Fruit fly (Drosophila melanogaster) whole organism, embryonic: Measurements from ENCODE around the gene CG15046.

Experiments used
- Adf1 ChIP-seq: fragments of 200-800 bp; sonication (Bioruptor generic); IDR thresholded peaks from 2 replicates; pipeline ENCODE4 v1.3.6; 2022; ENCODE audit warnings: missing biosample characterization, missing genetic modification characterization
- CG10959 ChIP-seq: fragments of 200-800 bp; sonication (Bioruptor generic); IDR thresholded peaks from 2 replicates; pipeline ENCODE4 v1.3.6; 2022; ENCODE audit warnings: missing biosample characterization, missing genetic modification characterization
- CG11504 ChIP-seq: fragments of 200-800 bp; sonication (Bioruptor generic); optimal IDR thresholded peaks from 3 replicates; lab custom pipeline; 2019; ENCODE audit warnings: missing biosample characterization, mild to moderate bottlenecking, missing genetic modification characterization, moderate library complexity
- CG11695 ChIP-seq: fragments of 200-800 bp; sonication (Bioruptor generic); IDR thresholded peaks from 3 replicates; pipeline ENCODE4 v1.3.6; 2022; ENCODE audit warnings: missing biosample characterization, missing genetic modification characterization
- CG1233 ChIP-seq: fragments of 200-800 bp; sonication (Bioruptor generic); optimal IDR thresholded peaks from 4 replicates; lab custom pipeline; 2018; ENCODE audit warnings: missing biosample characterization, mild to moderate bottlenecking, missing genetic modification characterization
- CG14441 ChIP-seq: fragments of 200-800 bp; sonication (Bioruptor generic); IDR thresholded peaks from 2 replicates; pipeline ENCODE4 v1.3.6; 2022; ENCODE audit warnings: missing biosample characterization, missing genetic modification characterization
- CG14667 ChIP-seq: fragments of 200-800 bp; sonication (Bioruptor generic); IDR thresholded peaks from 2 replicates; pipeline ENCODE4 v1.3.6; 2022; ENCODE audit warnings: missing biosample characterization, missing genetic modification characterization
- CG16779 ChIP-seq: fragments of 200-800 bp; sonication (Bioruptor generic); IDR thresholded peaks from 2 replicates; pipeline ENCODE4 v1.3.6; 2022; ENCODE audit warnings: missing biosample characterization, missing genetic modification characterization
- CG17829 ChIP-seq: fragments of 200-800 bp; optimal IDR thresholded peaks from 2 replicates; lab custom pipeline; 2019; ENCODE audit warnings: missing biosample characterization, mild to moderate bottlenecking, missing genetic modification characterization, moderate library complexity
- CG18619 ChIP-seq: fragments of 200-800 bp; sonication (Bioruptor generic); optimal IDR thresholded peaks from 3 replicates; lab custom pipeline; 2017; ENCODE audit warnings: missing biosample characterization, mild to moderate bottlenecking, missing genetic modification characterization
- CG2129 ChIP-seq: fragments of 200-800 bp; sonication (Bioruptor generic); IDR thresholded peaks from 2 replicates; pipeline ENCODE4 v1.3.6; 2022; ENCODE audit warnings: missing biosample characterization, missing genetic modification characterization; ENCODE audit not compliant: partially characterized antibody
- CG2712 ChIP-seq: fragments of 200-800 bp; optimal IDR thresholded peaks from 3 replicates; lab custom pipeline; 2019; ENCODE audit warnings: missing biosample characterization, mild to moderate bottlenecking, missing genetic modification characterization, moderate library complexity
- CG31388 ChIP-seq: fragments of 200-800 bp; sonication (Bioruptor generic); optimal IDR thresholded peaks from 2 replicates; lab custom pipeline; 2016; ENCODE audit warnings: missing biosample characterization, missing genetic modification characterization
- CG4404 ChIP-seq: fragments of 200-800 bp; sonication (Bioruptor generic); IDR thresholded peaks from 2 replicates; pipeline ENCODE4 v1.3.6; 2022; ENCODE audit warnings: missing biosample characterization, missing genetic modification characterization
- CG4617 ChIP-seq: fragments of 200-800 bp; sonication (Bioruptor generic); optimal IDR thresholded peaks from 3 replicates; lab custom pipeline; 2016; ENCODE audit warnings: missing biosample characterization, missing genetic modification characterization, borderline replicate concordance
- CG5180 ChIP-seq: fragments of 200-800 bp; sonication (Bioruptor generic); optimal IDR thresholded peaks from 3 replicates; lab custom pipeline; 2017; ENCODE audit warnings: missing biosample characterization, missing genetic modification characterization, mild to moderate bottlenecking, moderate library complexity, missing genetic modification reagents
- CG8765 ChIP-seq: fragments of 200-800 bp; sonication (Bioruptor generic); IDR thresholded peaks from 2 replicates; pipeline ENCODE4 v1.3.6; 2022; ENCODE audit warnings: missing biosample characterization, missing genetic modification characterization
- CHES-1-like ChIP-seq: fragments of 200-800 bp; sonication (Bioruptor generic); optimal IDR thresholded peaks from 2 replicates; lab custom pipeline; 2016; ENCODE audit warnings: missing biosample characterization, missing genetic modification characterization
- CoRest ChIP-seq: fragments of 200-800 bp; sonication (Bioruptor generic); optimal IDR thresholded peaks from 3 replicates; lab custom pipeline; 2018; ENCODE audit warnings: missing biosample characterization, mild to moderate bottlenecking, missing genetic modification characterization, moderate library complexity
- CrebB ChIP-seq: fragments of 200-800 bp; sonication (Bioruptor generic); optimal IDR thresholded peaks from 3 replicates; lab custom pipeline; 2018; ENCODE audit warnings: missing biosample characterization, mild to moderate bottlenecking, missing genetic modification characterization
- Dip3 ChIP-seq: fragments of 200-800 bp; sonication (Bioruptor generic); optimal IDR thresholded peaks from 3 replicates; lab custom pipeline; 2016; ENCODE audit warnings: missing biosample characterization, missing genetic modification characterization
- Ets65A ChIP-seq: fragments of 200-800 bp; sonication (Bioruptor generic); peaks from one replicate; lab custom pipeline; 2016; ENCODE audit warnings: missing biosample characterization, missing genetic modification characterization
- HmgD ChIP-seq: fragments of 200-800 bp; sonication (Bioruptor generic); optimal IDR thresholded peaks from 3 replicates; lab custom pipeline; 2016; ENCODE audit warnings: missing biosample characterization, missing genetic modification characterization
- Hr78 ChIP-seq, 2 experiments: fragments of 200-800 bp in 1 of 2; fragments of >200 bp in 1 of 2; sonication (Bioruptor generic) in 1 of 2; optimal IDR thresholded peaks; 2 replicates each; lab custom pipeline; 2017 to 2019; ENCODE audit warnings: missing biosample characterization in 2 of 2, missing genetic modification characterization in 2 of 2, mild to moderate bottlenecking in 1 of 2, moderate library complexity in 1 of 2
- Lim3 ChIP-seq: fragments of 200-800 bp; sonication (Bioruptor generic); IDR thresholded peaks from 2 replicates; pipeline ENCODE4 v1.3.6; 2022; ENCODE audit warnings: missing biosample characterization, missing genetic modification characterization
- NFAT ChIP-seq: fragments of 200-800 bp; sonication (Bioruptor generic); IDR thresholded peaks from 2 replicates; pipeline ENCODE4 v1.3.6; 2022; ENCODE audit warnings: missing biosample characterization, missing genetic modification characterization
- NfI ChIP-seq: fragments of 200-800 bp; sonication (Bioruptor generic); optimal IDR thresholded peaks from 3 replicates; lab custom pipeline; 2018; ENCODE audit warnings: missing biosample characterization, mild to moderate bottlenecking, missing genetic modification characterization, moderate library complexity
- Rfx ChIP-seq: fragments of 200-800 bp; sonication (Bioruptor generic); IDR thresholded peaks from 2 replicates; pipeline ENCODE4 v1.3.6; 2022; ENCODE audit warnings: missing biosample characterization, missing genetic modification characterization
- Sox102F ChIP-seq: fragments of 200-800 bp; sonication (Bioruptor generic); optimal IDR thresholded peaks from 2 replicates; lab custom pipeline; 2018; ENCODE audit warnings: missing biosample characterization, mild to moderate bottlenecking, missing genetic modification characterization, moderate library complexity
- Taf1 ChIP-seq: fragments of 200-800 bp; sonication (Bioruptor generic); IDR thresholded peaks from 2 replicates; pipeline ENCODE4 v1.3.6; 2022; ENCODE audit warnings: missing biosample characterization, missing genetic modification characterization
- Vsx1 ChIP-seq: fragments of 200-800 bp; sonication (Bioruptor generic); optimal IDR thresholded peaks from 2 replicates; lab custom pipeline; 2017; ENCODE audit warnings: missing biosample characterization, mild to moderate bottlenecking, missing genetic modification characterization, missing genetic modification reagents
- al ChIP-seq: fragments of 200-800 bp; sonication (Bioruptor generic); IDR thresholded peaks from 2 replicates; pipeline ENCODE4 v1.3.6; 2022; ENCODE audit warnings: missing biosample characterization, missing genetic modification characterization
- aop ChIP-seq: fragments of 200-800 bp; sonication (Bioruptor generic); IDR thresholded peaks from 2 replicates; pipeline ENCODE4 v1.3.6; 2022; ENCODE audit warnings: missing biosample characterization, missing genetic modification characterization
- ato ChIP-seq: fragments of 200-800 bp; sonication (Bioruptor generic); IDR thresholded peaks from 2 replicates; pipeline ENCODE4 v1.3.6; 2022; ENCODE audit warnings: missing biosample characterization, missing genetic modification characterization; ENCODE audit not compliant: partially characterized antibody
- az2 ChIP-seq: fragments of 200-800 bp; sonication (Bioruptor generic); optimal IDR thresholded peaks from 3 replicates; lab custom pipeline; 2016; ENCODE audit warnings: missing biosample characterization, missing genetic modification characterization
- cas ChIP-seq: fragments of 200-800 bp; sonication (Bioruptor generic); IDR thresholded peaks from 2 replicates; pipeline ENCODE4 v1.3.6; 2022; ENCODE audit warnings: missing biosample characterization, missing genetic modification characterization
- da ChIP-seq: fragments of 200-800 bp; sonication (Bioruptor generic); optimal IDR thresholded peaks from 2 replicates; lab custom pipeline; 2016; ENCODE audit warnings: missing biosample characterization, missing genetic modification characterization
- eve ChIP-seq, 2 experiments: fragments of >200 bp; optimal IDR thresholded peaks; 2 replicates each; lab custom pipeline; 2017; ENCODE audit warnings: missing biosample characterization in 2 of 2, missing genetic modification characterization in 2 of 2
- inv ChIP-seq: fragments of 200-800 bp; sonication (Bioruptor generic); IDR thresholded peaks from 2 replicates; pipeline ENCODE4 v1.3.6; 2022; ENCODE audit warnings: missing biosample characterization, missing genetic modification characterization; ENCODE audit not compliant: partially characterized antibody
- jing ChIP-seq: fragments of 200-800 bp; sonication (Bioruptor generic); optimal IDR thresholded peaks from 2 replicates; lab custom pipeline; 2018; ENCODE audit warnings: missing biosample characterization, mild to moderate bottlenecking, missing genetic modification characterization
- kni ChIP-seq: fragments of 200-800 bp; sonication (Bioruptor generic); optimal IDR thresholded peaks from 3 replicates; lab custom pipeline; 2017; ENCODE audit warnings: mild to moderate bottlenecking, missing biosample characterization, missing genetic modification reagents, missing genetic modification characterization
- org-1 ChIP-seq: fragments of 200-800 bp; sonication (Bioruptor generic); optimal IDR thresholded peaks from 2 replicates; lab custom pipeline; 2017; ENCODE audit warnings: missing biosample characterization, missing genetic modification characterization
- pita ChIP-seq: fragments of 200-800 bp; sonication (Bioruptor generic); optimal IDR thresholded peaks from 2 replicates; lab custom pipeline; 2017; ENCODE audit warnings: missing biosample characterization, mild to moderate bottlenecking, missing genetic modification characterization
- rib ChIP-seq: fragments of 200-800 bp; sonication (Bioruptor generic); IDR thresholded peaks from 2 replicates; pipeline ENCODE4 v1.3.6; 2022; ENCODE audit warnings: missing biosample characterization, missing genetic modification characterization
- sd ChIP-seq: fragments of 200-800 bp; sonication (Bioruptor generic); optimal IDR thresholded peaks from 3 replicates; lab custom pipeline; 2018; ENCODE audit warnings: missing biosample characterization, mild to moderate bottlenecking, missing genetic modification characterization, moderate library complexity
- sim ChIP-seq: fragments of 200-800 bp; sonication (Bioruptor generic); IDR thresholded peaks from 2 replicates; pipeline ENCODE4 v1.3.6; 2022; ENCODE audit warnings: missing biosample characterization, missing genetic modification characterization
- sna ChIP-seq: fragments of 200-800 bp; sonication (Bioruptor generic); IDR thresholded peaks from 2 replicates; pipeline ENCODE4 v1.3.6; 2022; ENCODE audit warnings: missing biosample characterization, missing genetic modification characterization; ENCODE audit not compliant: partially characterized antibody
- stwl ChIP-seq: fragments of 200-800 bp; sonication (Bioruptor generic); optimal IDR thresholded peaks from 3 replicates; lab custom pipeline; 2018; ENCODE audit warnings: missing biosample characterization, mild to moderate bottlenecking, missing genetic modification characterization, moderate library complexity
- toy ChIP-seq: fragments of 200-800 bp; sonication (Bioruptor generic); IDR thresholded peaks from 2 replicates; pipeline ENCODE4 v1.3.6; 2022; ENCODE audit warnings: missing biosample characterization, missing genetic modification characterization
- trh ChIP-seq: fragments of 200-800 bp; sonication (Bioruptor generic); optimal IDR thresholded peaks from 2 replicates; lab custom pipeline; 2016; ENCODE audit warnings: missing biosample characterization, missing genetic modification characterization
- vnd ChIP-seq: fragments of 200-800 bp; sonication (Bioruptor generic); IDR thresholded peaks from 3 replicates; pipeline ENCODE4 v1.3.6; 2022; ENCODE audit warnings: missing biosample characterization, missing genetic modification characterization; ENCODE audit not compliant: partially characterized antibody
- zen2 ChIP-seq: fragments of 200-800 bp; sonication (Bioruptor generic); IDR thresholded peaks from 3 replicates; pipeline ENCODE4 v1.3.6; 2022; ENCODE audit warnings: missing biosample characterization, missing genetic modification characterization; ENCODE audit not compliant: partially characterized antibody

Gene CG15046

dm6 chrX:18533308-18533707 is 43.9 kb upstream of the CG15046 start (continued):
- TF ChIP-seq vnd (GFP tag; lab: Robert Waterston, UW) (no peak), CG11504 (tag; lab: Kevin White, UChicago) (peak; percentile 59), sim (GFP tag; lab: Robert Waterston, UW) (no peak), CG11695 (GFP tag; lab: Robert Waterston, UW) (no peak), CG2129 (GFP tag; lab: Robert Waterston, UW) (no peak), Sox102F (GFP tag; lab: Kevin White, UChicago) (peak; percentile 43), CG14441 (GFP tag; lab: Robert Waterston, UW) (no peak), al (no peak), cas (GFP tag; lab: Robert Waterston, UW) (no peak), Lim3 (GFP tag; lab: Robert Waterston, UW) (no peak), toy (no peak), zen2 (GFP tag; lab: Robert Waterston, UW) (no peak), CrebB (tag; lab: Kevin White, UChicago) (no peak), CG2712 (tag; lab: Kevin White, UChicago) (peak; percentile 53), HmgD (GFP tag; lab: Kevin White, UChicago) (no peak), CoRest (peak; percentile 46), Ets65A (GFP tag; lab: Kevin White, UChicago) (peak; percentile 93), CG4404 (no peak), sna (GFP tag; lab: Robert Waterston, UW) (no peak), CG4617 (GFP tag; lab: Kevin White, UChicago) (no peak), trh (GFP tag; lab: Kevin White, UChicago) (peak; percentile 53), CG17829 (peak; percentile 21), CG1233 (GFP tag; lab: Kevin White, UChicago) (no peak), sd (tag; lab: Kevin White, UChicago) (no peak), jing (GFP tag; lab: Kevin White, UChicago) (no peak), aop (GFP tag; lab: Robert Waterston, UW) (no peak), inv (GFP tag; lab: Robert Waterston, UW) (no peak), pita (GFP tag; lab: Kevin White, UChicago) (no peak), CG18619 (GFP tag; lab: Kevin White, UChicago) (peak; percentile 7), da (no peak), Dip3 (GFP tag; lab: Kevin White, UChicago) (no peak), org-1 (GFP tag; lab: Kevin White, UChicago) (no peak), CHES-1-like (GFP tag; lab: Kevin White, UChicago) (no peak), stwl (tag; lab: Kevin White, UChicago) (no peak), Vsx1 (GFP tag; lab: Kevin White, UChicago) (no peak), NFAT (GFP tag; lab: Robert Waterston, UW) (no peak), Rfx (GFP tag; lab: Robert Waterston, UW) (no peak), CG16779 (no peak), CG31388 (GFP tag; lab: Kevin White, UChicago) (no peak), CG8765 (no peak), eve (GFP tag; optimal IDR thresholded peaks at IDR 0.05; lab: Kevin White, UChicago) (no peak), NfI (GFP tag; lab: Kevin White, UChicago) (no peak), Adf1 (no peak), Hr78 (GFP tag; optimal IDR thresholded peaks at IDR 0.05; lab: Kevin White, UChicago) (no peak), Taf1 (GFP tag; lab: Robert Waterston, UW) (no peak), CG10959 (no peak), ato (GFP tag; lab: Robert Waterston, UW) (no peak), CG14667 (GFP tag; lab: Robert Waterston, UW) (no peak), CG5180 (GFP tag; lab: Kevin White, UChicago) (no peak), az2 (GFP tag; lab: Kevin White, UChicago) (peak; percentile 13), kni (GFP tag; lab: Kevin White, UChicago) (no peak), rib (no peak)
